Worm (Caenorhabditis elegans) whole organism, early embryonic: ENCODE data around the gene F46B3.1.
A peak's percentile ranks its signal among the peaks of the same experiment; 100 is the strongest.
"Not testable (repeated sequence)": the region's sequence is repeated elsewhere in the genome, so short reads cannot be mapped to it uniquely, and the experiment has no call there.

ENCODE experiments used
- B0310.2 ChIP-seq: sonication (generic microtip); optimal IDR thresholded peaks from 2 replicates; lab custom pipeline; 2016; ENCODE audit warnings: mild to moderate bottlenecking, missing genetic modification characterization, missing compliant biosample characterization
- F13C5.2 ChIP-seq: sonication (generic microtip); optimal IDR thresholded peaks from 2 replicates; lab custom pipeline; 2017; ENCODE audit warnings: mild to moderate bottlenecking, missing genetic modification characterization, inconsistent platforms, missing compliant biosample characterization
- aly-1 ChIP-seq: sonication (generic microtip); optimal IDR thresholded peaks from 2 replicates; lab custom pipeline; 2016; ENCODE audit warnings: missing genetic modification characterization, missing compliant biosample characterization
- ama-1 ChIP-seq: fragments of 150-350 bp; optimal IDR thresholded peaks from 2 replicates; lab custom pipeline; 2014
- ceh-13 ChIP-seq: fragments of 200-800 bp; sonication (Bioruptor generic); optimal IDR thresholded peaks from 2 replicates; lab custom pipeline; 2018; ENCODE audit warnings: mild to moderate bottlenecking, missing genetic modification characterization, missing compliant biosample characterization
- ceh-36 ChIP-seq: sonication (generic microtip); optimal IDR thresholded peaks from 2 replicates; lab custom pipeline; 2016; ENCODE audit warnings: missing genetic modification characterization, inconsistent platforms, missing compliant biosample characterization
- ets-7 ChIP-seq: sonication (generic microtip); optimal IDR thresholded peaks from 2 replicates; lab custom pipeline; 2016; ENCODE audit warnings: missing genotype, missing genetic modification characterization, missing compliant biosample characterization
- flt-1 ChIP-seq: fragments of 200-800 bp; sonication (Bioruptor generic); IDR thresholded peaks from 2 replicates; pipeline ENCODE4 v1.3.6; 2022; ENCODE audit warnings: missing genetic modification characterization, missing compliant biosample characterization
- hmbx-1 ChIP-seq: sonication (generic microtip); optimal IDR thresholded peaks from 2 replicates; lab custom pipeline; 2016; ENCODE audit warnings: mild to moderate bottlenecking, missing genetic modification characterization, missing compliant biosample characterization
- hmg-4 ChIP-seq: fragments of 200-800 bp; sonication (Bioruptor generic); optimal IDR thresholded peaks from 2 replicates; lab custom pipeline; 2018; ENCODE audit warnings: mild to moderate bottlenecking, missing genetic modification characterization, missing compliant biosample characterization
- hnd-1 ChIP-seq: sonication (generic microtip); optimal IDR thresholded peaks from 2 replicates; lab custom pipeline; 2016; ENCODE audit warnings: missing genetic modification characterization, missing compliant biosample characterization
- pes-1 ChIP-seq: fragments of 200-800 bp; sonication (Bioruptor generic); IDR thresholded peaks from 2 replicates; pipeline ENCODE4 v1.3.6; 2022; ENCODE audit warnings: missing genetic modification reagents, missing genetic modification characterization, missing compliant biosample characterization
- scrt-1 ChIP-seq: fragments of 200-800 bp; sonication (Bioruptor generic); IDR thresholded peaks from 2 replicates; pipeline ENCODE4 v1.3.6; 2022; ENCODE audit warnings: missing genetic modification characterization, missing compliant biosample characterization
- sea-1 ChIP-seq: fragments of 200-800 bp; sonication (Bioruptor generic); conservative IDR thresholded peaks from 2 replicates; pipeline ENCODE4 v1.3.6; 2022; ENCODE audit warnings: missing genetic modification characterization, missing compliant biosample characterization
- tbx-11 ChIP-seq: fragments of 200-800 bp; sonication (Bioruptor generic); IDR thresholded peaks from 2 replicates; pipeline ENCODE4 v1.3.6; 2022; ENCODE audit warnings: missing genetic modification characterization, missing compliant biosample characterization
- tbx-37 ChIP-seq: fragments of 200-800 bp; sonication (Bioruptor generic); conservative IDR thresholded peaks from 2 replicates; pipeline ENCODE4 v1.3.6; 2022; ENCODE audit warnings: missing genetic modification reagents, missing genetic modification characterization, missing compliant biosample characterization
- tra-4 ChIP-seq: sonication (generic microtip); optimal IDR thresholded peaks from 2 replicates; lab custom pipeline; 2017; ENCODE audit warnings: missing genetic modification characterization, missing compliant biosample characterization

Gene F46B3.1

ce11 chrV:20580511-20581040, 16.4 kb downstream of the F46B3.1 start, which contains the start of gene F26F2.7:
Gene F26F2.7 (plus strand): TSS chrV:20580990.
- TF ChIP-seq aly-1 (tag; lab: Kevin White, UChicago): no peak
- no peak for TF ChIP-seq ets-7 (tag; lab: Kevin White, UChicago)
- TF ChIP-seq tbx-11 (GFP tag; lab: Robert Waterston, UW): 0 out of 2 replicates have a peak, but pooled peaks have one; percentile 18
- TF ChIP-seq hmg-4 (GFP tag; lab: Kevin White, UChicago): peak; percentile 32
- TF ChIP-seq tbx-37 (GFP tag; lab: Robert Waterston, UW): 0 out of 2 replicates have a peak, but pooled peaks have one; percentile 19
- TF ChIP-seq pes-1 (GFP tag; lab: Robert Waterston, UW): 0 out of 2 replicates have a peak, but pooled peaks have one; percentile 42
- no peak for TF ChIP-seq ceh-36 (tag; lab: Kevin White, UChicago)
- TF ChIP-seq sea-1: no peak
- no peak for TF ChIP-seq hnd-1 (tag; lab: Kevin White, UChicago)
- no peak for TF ChIP-seq scrt-1 (GFP tag; lab: Robert Waterston, UW)
- no peak for TF ChIP-seq ama-1 (lab: Kevin White, UChicago)
- peak; percentile 76 for TF ChIP-seq F13C5.2

ce11 chrV:20579534-20579933, 17.4 kb downstream of the F46B3.1 start, which contains the start of gene F26F2.8:
Gene F26F2.8 (plus strand): TSS chrV:20579546.
- TF ChIP-seq scrt-1 (GFP tag; lab: Robert Waterston, UW): no peak
- TF ChIP-seq tbx-37 (GFP tag; lab: Robert Waterston, UW): no peak
- no peak for TF ChIP-seq sea-1
- TF ChIP-seq flt-1 (GFP tag; lab: Robert Waterston, UW): no peak
- TF ChIP-seq ceh-13 (GFP tag; lab: Kevin White, UChicago): no peak
- no peak for TF ChIP-seq ceh-36 (tag; lab: Kevin White, UChicago)
- no peak for TF ChIP-seq ets-7 (tag; lab: Kevin White, UChicago)
- TF ChIP-seq tra-4: no peak

- TF ChIP-seq pes-1 (GFP tag; lab: Robert Waterston, UW) (no peak), sea-1 (no peak)
Measured at ce11 chrV:20574872-20575271, 22.1 kb downstream of the F46B3.1 start.

ce11 chrV:20574314-20574713, 22.7 kb downstream of the F46B3.1 start, which contains the start of gene clec-263:
Gene clec-263 (plus strand): TSS chrV:20574614.
- TF ChIP-seq hnd-1 (tag; lab: Kevin White, UChicago): no peak
- no peak for TF ChIP-seq F13C5.2
- TF ChIP-seq ceh-13 (GFP tag; lab: Kevin White, UChicago): no peak
- TF ChIP-seq tra-4: no peak
- TF ChIP-seq scrt-1 (GFP tag; lab: Robert Waterston, UW): no peak
- no peak for TF ChIP-seq ama-1 (lab: Kevin White, UChicago)
- no peak for TF ChIP-seq ceh-36 (tag; lab: Kevin White, UChicago)
- no peak for TF ChIP-seq ets-7 (tag; lab: Kevin White, UChicago)
- no peak for TF ChIP-seq tbx-37 (GFP tag; lab: Robert Waterston, UW)
- TF ChIP-seq hmg-4 (GFP tag; lab: Kevin White, UChicago): no peak
- TF ChIP-seq B0310.2 (tag; lab: Kevin White, UChicago): no peak
- no peak for TF ChIP-seq hmbx-1 (tag; lab: Kevin White, UChicago)
- no peak for TF ChIP-seq flt-1 (GFP tag; lab: Robert Waterston, UW)
- TF ChIP-seq sea-1: no peak

ce11 chrV:20573392-20573791, 23.6 kb downstream of the F46B3.1 start, which contains the start of gene F26F2.5:
Gene F26F2.5 (plus strand): TSS chrV:20573692.
- TF ChIP-seq ama-1 (lab: Kevin White, UChicago): no peak
- no peak for TF ChIP-seq ets-7 (tag; lab: Kevin White, UChicago)
- no peak for TF ChIP-seq hmg-4 (GFP tag; lab: Kevin White, UChicago)
- no peak for TF ChIP-seq flt-1 (GFP tag; lab: Robert Waterston, UW)
- TF ChIP-seq aly-1 (tag; lab: Kevin White, UChicago): no peak

ce11 chrV:20568995-20569394, 28.0 kb downstream of the F46B3.1 start, which contains the start of gene F26F2.4:
Gene F26F2.4 (plus strand): TSS chrV:20569295.
- TF ChIP-seq ama-1 (lab: Kevin White, UChicago); ets-7 (tag; lab: Kevin White, UChicago); hnd-1 (tag; lab: Kevin White, UChicago): not testable (repeated sequence)

ce11 chrV:20566454-20566853, 30.5 kb downstream of the F46B3.1 start, which contains the start of gene F26F2.3:
Gene F26F2.3 (minus strand): TSS chrV:20566554.
- TF ChIP-seq hmbx-1 (tag; lab: Kevin White, UChicago) (no peak), ceh-36 (tag; lab: Kevin White, UChicago) (no peak), aly-1 (tag; lab: Kevin White, UChicago) (no peak), ets-7 (tag; lab: Kevin White, UChicago) (no peak), B0310.2 (tag; lab: Kevin White, UChicago) (no peak), hmg-4 (GFP tag; lab: Kevin White, UChicago) (no peak), tra-4 (no peak), ceh-13 (GFP tag; lab: Kevin White, UChicago) (no peak), sea-1 (no peak), flt-1 (GFP tag; lab: Robert Waterston, UW) (no peak)

- not testable (repeated sequence) for TF ChIP-seq hmbx-1 (tag; lab: Kevin White, UChicago); ets-7 (tag; lab: Kevin White, UChicago); flt-1 (GFP tag; lab: Robert Waterston, UW)
Measured at ce11 chrV:20564054-20564453, 32.9 kb downstream of the F46B3.1 start, which contains the start of gene F26F2.13. Gene F26F2.13 (plus strand): TSS chrV:20564354.
